Fruit fly (Drosophila melanogaster) whole organism, prepupa: ENCODE results near the gene CG1622.
A peak's percentile ranks its signal among the peaks of the same experiment; 100 is the strongest.

Experiments used
- CG10631 ChIP-seq: fragments of 200-800 bp; sonication (Bioruptor generic); optimal IDR thresholded peaks from 2 replicates; lab custom pipeline; 2016; ENCODE audit warnings: missing biosample characterization, missing genetic modification characterization
- CG10669 ChIP-seq: fragments of 200-800 bp; sonication (Bioruptor generic); optimal IDR thresholded peaks from 3 replicates; lab custom pipeline; 2018; ENCODE audit warnings: missing biosample characterization, mild to moderate bottlenecking, missing genetic modification characterization, moderate library complexity
- CG11294 ChIP-seq: fragments of 200-800 bp; sonication (Bioruptor generic); IDR thresholded peaks from 2 replicates; pipeline ENCODE4 v1.3.6; 2022; ENCODE audit warnings: missing biosample characterization, missing genetic modification characterization
- CG11762 ChIP-seq: fragments of 200-800 bp; sonication (Bioruptor generic); optimal IDR thresholded peaks from 3 replicates; lab custom pipeline; 2016; ENCODE audit warnings: missing biosample characterization, missing genetic modification characterization; ENCODE audit not compliant: insufficient read depth
- CG11902 ChIP-seq: fragments of 200-800 bp; sonication (Bioruptor generic); optimal IDR thresholded peaks from 3 replicates; lab custom pipeline; 2016; ENCODE audit warnings: missing biosample characterization, missing genetic modification characterization
- CG15336 ChIP-seq: fragments of 200-800 bp; sonication (Bioruptor generic); IDR thresholded peaks from 2 replicates; pipeline ENCODE4 v1.3.6; 2022; ENCODE audit warnings: missing biosample characterization, missing genetic modification characterization
- CG1621 ChIP-seq: fragments of 200-800 bp; sonication (Bioruptor generic); optimal IDR thresholded peaks from 3 replicates; lab custom pipeline; 2018; ENCODE audit warnings: missing biosample characterization, mild to moderate bottlenecking, missing genetic modification characterization
- CG16779 ChIP-seq: fragments of 200-800 bp; sonication (Bioruptor generic); optimal IDR thresholded peaks from 3 replicates; lab custom pipeline; 2017; ENCODE audit warnings: missing biosample characterization, mild to moderate bottlenecking, missing genetic modification characterization
- CG32006 ChIP-seq: fragments of 200-800 bp; sonication (Bioruptor generic); optimal IDR thresholded peaks from 3 replicates; lab custom pipeline; 2017; ENCODE audit warnings: missing biosample characterization, mild to moderate bottlenecking, missing genetic modification characterization
- CG34406 ChIP-seq: fragments of 200-800 bp; sonication (Bioruptor generic); optimal IDR thresholded peaks from 3 replicates; lab custom pipeline; 2016; ENCODE audit warnings: missing biosample characterization, missing genetic modification characterization
- CG3919 ChIP-seq: fragments of 200-800 bp; sonication (Bioruptor generic); optimal IDR thresholded peaks from 3 replicates; lab custom pipeline; 2016; ENCODE audit warnings: missing biosample characterization, missing genetic modification characterization
- CG4318 ChIP-seq: fragments of 200-800 bp; sonication (Bioruptor generic); optimal IDR thresholded peaks from 3 replicates; lab custom pipeline; 2017; ENCODE audit warnings: missing biosample characterization, mild to moderate bottlenecking, missing genetic modification characterization
- CG6163 ChIP-seq: fragments of 200-800 bp; sonication (Bioruptor generic); IDR thresholded peaks from 3 replicates; pipeline ENCODE4 v1.3.6; 2022; ENCODE audit warnings: missing biosample characterization, missing genetic modification characterization
- CG6792 ChIP-seq: fragments of 200-800 bp; sonication (Bioruptor generic); optimal IDR thresholded peaks from 3 replicates; lab custom pipeline; 2016; ENCODE audit warnings: missing biosample characterization, missing genetic modification characterization
- CG6854 ChIP-seq: fragments of 200-800 bp; sonication (Bioruptor generic); optimal IDR thresholded peaks from 2 replicates; lab custom pipeline; 2017; ENCODE audit warnings: missing biosample characterization, mild to moderate bottlenecking, missing genetic modification characterization
- CG7368 ChIP-seq: fragments of 200-800 bp; sonication (Bioruptor generic); optimal IDR thresholded peaks from 3 replicates; lab custom pipeline; 2016; ENCODE audit warnings: missing biosample characterization, missing genetic modification characterization
- CG8119 ChIP-seq: fragments of 200-800 bp; sonication (Bioruptor generic); IDR thresholded peaks from 3 replicates; pipeline ENCODE4 v1.3.6; 2022; ENCODE audit warnings: missing biosample characterization, missing genetic modification characterization
- CG8319 ChIP-seq: fragments of 200-800 bp; sonication (Bioruptor generic); optimal IDR thresholded peaks from 3 replicates; lab custom pipeline; 2016; ENCODE audit warnings: missing biosample characterization, missing genetic modification characterization
- CG8632 ChIP-seq: fragments of 200-800 bp; sonication (Bioruptor generic); optimal IDR thresholded peaks from 3 replicates; lab custom pipeline; 2016; ENCODE audit warnings: missing biosample characterization, missing genetic modification characterization
- CG9139 ChIP-seq: fragments of 200-800 bp; sonication (Bioruptor generic); optimal IDR thresholded peaks from 3 replicates; lab custom pipeline; 2017; ENCODE audit warnings: missing biosample characterization, mild to moderate bottlenecking, missing genetic modification characterization
- Eip75B ChIP-seq: fragments of 200-800 bp; sonication (Bioruptor generic); optimal IDR thresholded peaks from 3 replicates; lab custom pipeline; 2016; ENCODE audit warnings: missing biosample characterization, missing genetic modification characterization
- Eip78C ChIP-seq: fragments of 200-800 bp; sonication (Bioruptor generic); peaks from one replicate; lab custom pipeline; 2016; ENCODE audit warnings: missing biosample characterization, missing genetic modification characterization
- Eip93F ChIP-seq: fragments of 200-800 bp; sonication (Bioruptor generic); optimal IDR thresholded peaks from 2 replicates; lab custom pipeline; 2016; ENCODE audit warnings: missing biosample characterization, mild to moderate bottlenecking, missing genetic modification characterization
- Ets21C ChIP-seq: fragments of 200-800 bp; sonication (Bioruptor generic); optimal IDR thresholded peaks from 3 replicates; lab custom pipeline; 2016; ENCODE audit warnings: missing biosample characterization, missing genetic modification characterization
- Ets96B ChIP-seq: fragments of 200-800 bp; optimal IDR thresholded peaks from 2 replicates; lab custom pipeline; 2019; ENCODE audit warnings: missing biosample characterization, mild to moderate bottlenecking, missing genetic modification characterization, moderate library complexity
- Gug ChIP-seq: fragments of 200-800 bp; sonication (Bioruptor generic); IDR thresholded peaks from 2 replicates; pipeline ENCODE4 v1.3.6; 2022; ENCODE audit warnings: missing biosample characterization, missing genetic modification characterization
- Hr38 ChIP-seq: sonication (Bioruptor generic); optimal IDR thresholded peaks from 2 replicates; lab custom pipeline; 2016; ENCODE audit warnings: missing biosample characterization, missing genetic modification characterization
- Hr39 ChIP-seq: fragments of 200-800 bp; sonication (Bioruptor generic); optimal IDR thresholded peaks from 2 replicates; lab custom pipeline; 2016; ENCODE audit warnings: missing biosample characterization, missing genetic modification characterization
- Hr4 ChIP-seq: fragments of 200-800 bp; sonication (Bioruptor generic); optimal IDR thresholded peaks from 3 replicates; lab custom pipeline; 2016; ENCODE audit warnings: missing biosample characterization, missing genetic modification characterization
- Lpt ChIP-seq: fragments of 200-800 bp; sonication (Bioruptor generic); optimal IDR thresholded peaks from 3 replicates; lab custom pipeline; 2016; ENCODE audit warnings: missing biosample characterization, missing genetic modification characterization
- Met ChIP-seq: fragments of 200-800 bp; sonication (Bioruptor generic); optimal IDR thresholded peaks from 3 replicates; lab custom pipeline; 2016; ENCODE audit warnings: missing biosample characterization, missing genetic modification characterization
- OdsH ChIP-seq: fragments of 200-800 bp; sonication (Bioruptor generic); optimal IDR thresholded peaks from 3 replicates; lab custom pipeline; 2016; ENCODE audit warnings: missing biosample characterization, missing genetic modification characterization
- Sox102F ChIP-seq: fragments of 200-800 bp; sonication (Bioruptor generic); optimal IDR thresholded peaks from 2 replicates; lab custom pipeline; 2016; ENCODE audit warnings: missing biosample characterization, mild to moderate bottlenecking, missing genetic modification characterization
- Sox14 ChIP-seq: fragments of 200-800 bp; sonication (Bioruptor generic); optimal IDR thresholded peaks from 3 replicates; lab custom pipeline; 2016; ENCODE audit warnings: missing biosample characterization, missing genetic modification characterization
- Sox15 ChIP-seq: fragments of 200-800 bp; sonication (Bioruptor generic); optimal IDR thresholded peaks from 3 replicates; lab custom pipeline; 2016; ENCODE audit warnings: missing biosample characterization, missing genetic modification characterization
- achi ChIP-seq: fragments of 200-800 bp; sonication (Bioruptor generic); optimal IDR thresholded peaks from 3 replicates; lab custom pipeline; 2016; ENCODE audit warnings: missing biosample characterization, missing genetic modification characterization
- acj6 ChIP-seq: fragments of 200-800 bp; sonication (Bioruptor generic); optimal IDR thresholded peaks from 3 replicates; lab custom pipeline; 2016; ENCODE audit warnings: missing biosample characterization, missing genetic modification characterization
- cyc ChIP-seq: fragments of 200-800 bp; sonication (Bioruptor generic); optimal IDR thresholded peaks from 3 replicates; lab custom pipeline; 2016; ENCODE audit warnings: missing biosample characterization, missing genetic modification characterization
- dac ChIP-seq: fragments of 200-800 bp; sonication (Bioruptor generic); optimal IDR thresholded peaks from 2 replicates; lab custom pipeline; 2017; ENCODE audit warnings: missing biosample characterization, mild to moderate bottlenecking, missing genetic modification characterization
- dsx ChIP-seq: fragments of 200-800 bp; optimal IDR thresholded peaks from 3 replicates; lab custom pipeline; 2019; ENCODE audit warnings: missing biosample characterization, mild to moderate bottlenecking, missing genetic modification characterization, moderate library complexity; ENCODE audit not compliant: poor library complexity, severe bottlenecking
- eg ChIP-seq: fragments of 200-800 bp; sonication (Bioruptor generic); IDR thresholded peaks from 3 replicates; pipeline ENCODE4 v1.3.6; 2022; ENCODE audit warnings: missing biosample characterization, missing genetic modification characterization
- esn ChIP-seq: fragments of 200-800 bp; sonication (Bioruptor generic); optimal IDR thresholded peaks from 2 replicates; lab custom pipeline; 2016; ENCODE audit warnings: missing biosample characterization, mild to moderate bottlenecking, missing genetic modification characterization, moderate library complexity
- fd85E ChIP-seq: fragments of 200-800 bp; sonication (Bioruptor generic); optimal IDR thresholded peaks from 3 replicates; lab custom pipeline; 2016; ENCODE audit warnings: missing biosample characterization, missing genetic modification characterization
- fkh ChIP-seq: fragments of 200-800 bp; sonication (Bioruptor generic); optimal IDR thresholded peaks from 3 replicates; lab custom pipeline; 2017; ENCODE audit warnings: missing biosample characterization, mild to moderate bottlenecking, missing genetic modification characterization, moderate library complexity
- net ChIP-seq: fragments of 200-800 bp; sonication (Bioruptor generic); optimal IDR thresholded peaks from 3 replicates; lab custom pipeline; 2016; ENCODE audit warnings: missing biosample characterization, missing genetic modification characterization
- pdm3 ChIP-seq: fragments of 200-800 bp; sonication (Bioruptor generic); optimal IDR thresholded peaks from 3 replicates; lab custom pipeline; 2016; ENCODE audit warnings: missing biosample characterization, missing genetic modification characterization
- salr ChIP-seq, 2 experiments: fragments of 200-800 bp; sonication (Bioruptor generic); optimal IDR thresholded peaks; 3 replicates each; lab custom pipeline; 2016 to 2018; ENCODE audit warnings: missing biosample characterization in 2 of 2, missing genetic modification characterization in 2 of 2, mild to moderate bottlenecking in 1 of 2
- spab ChIP-seq: fragments of 200-800 bp; sonication (Bioruptor generic); optimal IDR thresholded peaks from 2 replicates; lab custom pipeline; 2017; ENCODE audit warnings: missing biosample characterization, mild to moderate bottlenecking, missing genetic modification characterization, missing genetic modification reagents
- ss ChIP-seq, 2 experiments: fragments of 200-800 bp; sonication (Bioruptor generic); optimal IDR thresholded peaks; 2 replicates in 1 of 2; 3 replicates in 1 of 2; lab custom pipeline; 2017 to 2018; ENCODE audit warnings: mild to moderate bottlenecking in 2 of 2, missing biosample characterization in 2 of 2, missing genetic modification characterization in 2 of 2, moderate library complexity in 1 of 2
- svp ChIP-seq: fragments of 200-800 bp; sonication (Bioruptor generic); peaks from one replicate; lab custom pipeline; 2016; ENCODE audit warnings: missing biosample characterization, missing genetic modification characterization
- topi ChIP-seq: fragments of 200-800 bp; sonication (Bioruptor generic); optimal IDR thresholded peaks from 3 replicates; lab custom pipeline; 2016; ENCODE audit warnings: missing biosample characterization, missing genetic modification characterization

CG1622 gene

dm6 chrX:13302615-13303526, 6.0 kb downstream of the CG1622 start:
- TF ChIP-seq dac (no peak), CG6163 (peak; percentile 61), salr (GFP tag; optimal IDR thresholded peaks at IDR 0.05; lab: Kevin White, UChicago) (peak in 1 of 2 experiments; percentile 11), CG15336 (peak; percentile 41; the same call in 1 of the 2 replicates), fd85E (no peak), Hr4 (no peak), Gug (GFP tag; lab: Robert Waterston, UW) (peak; percentile 57), dsx (GFP tag; lab: Kevin White, UChicago) (no peak), CG16779 (tag; lab: Kevin White, UChicago) (peak; percentile 62), Sox15 (GFP tag; lab: Kevin White, UChicago) (no peak), CG8632 (peak; percentile 55), CG11902 (GFP tag; lab: Kevin White, UChicago) (no peak), acj6 (GFP tag; lab: Kevin White, UChicago) (peak; percentile 6), CG6792 (GFP tag; lab: Kevin White, UChicago) (peak; percentile 22), pdm3 (GFP tag; lab: Kevin White, UChicago) (no peak), CG34406 (peak; percentile 27), net (GFP tag; lab: Kevin White, UChicago) (peak; percentile 44), Eip78C (GFP tag; lab: Kevin White, UChicago) (peak; percentile 64), esn (GFP tag; lab: Kevin White, UChicago) (no peak), OdsH (GFP tag; lab: Kevin White, UChicago) (peak; percentile 2), CG10669 (GFP tag; lab: Kevin White, UChicago) (peak; percentile 34), CG8319 (peak; percentile 10), svp (GFP tag; lab: Kevin White, UChicago) (peak; percentile 93), CG32006 (GFP tag; lab: Kevin White, UChicago) (peak; percentile 24), CG3919 (peak; percentile 5), Met (no peak), Hr39 (no peak), CG7368 (GFP tag; lab: Kevin White, UChicago) (no peak), CG4318 (GFP tag; lab: Kevin White, UChicago) (no peak), spab (GFP tag; lab: Kevin White, UChicago) (peak; percentile 33), Ets21C (GFP tag; lab: Kevin White, UChicago) (no peak), Hr38 (GFP tag; lab: Kevin White, UChicago) (no peak), CG10631 (no peak), Eip75B (no peak), CG9139 (GFP tag; lab: Kevin White, UChicago) (peak; percentile 75), CG11762 (GFP tag; lab: Kevin White, UChicago) (no peak), Ets96B (tag; lab: Kevin White, UChicago) (peak; percentile 27), achi (GFP tag; lab: Kevin White, UChicago) (peak; percentile 19), CG11294 (no peak), CG6854 (GFP tag; lab: Kevin White, UChicago) (peak; percentile 69), fkh (GFP tag; lab: Kevin White, UChicago) (peak; percentile 39), eg (peak; percentile 74), Sox14 (GFP tag; lab: Kevin White, UChicago) (no peak), cyc (GFP tag; lab: Kevin White, UChicago) (no peak), topi (GFP tag; lab: Kevin White, UChicago) (no peak), CG8119 (peak; percentile 62), Lpt (GFP tag; lab: Kevin White, UChicago) (peak; percentile 21), Sox102F (GFP tag; lab: Kevin White, UChicago) (no peak), CG1621 (tag; lab: Kevin White, UChicago) (peak; percentile 44), ss (GFP tag; optimal IDR thresholded peaks at IDR 0.05; lab: Kevin White, UChicago) (peak; percentile 66 to 78), Eip93F (GFP tag; lab: Kevin White, UChicago) (peak; percentile 5)
